Worm (Caenorhabditis elegans) whole organism, L3 larva: ENCODE measurements around the gene npr-9.

ENCODE experiments used
- R02D3.7 ChIP-seq: fragments of 150-350 bp; optimal IDR thresholded peaks from 2 replicates; lab custom pipeline; 2014; ENCODE audit warnings: missing biosample characterization, missing genetic modification characterization
- ZK546.5 ChIP-seq: sonication (generic microtip); optimal IDR thresholded peaks from 2 replicates; lab custom pipeline; 2017; ENCODE audit warnings: missing biosample characterization, missing genetic modification characterization
- aly-2 ChIP-seq: fragments of 150-350 bp; optimal IDR thresholded peaks from 2 replicates; lab custom pipeline; 2014; ENCODE audit warnings: missing biosample characterization, missing genetic modification characterization
- ama-1 ChIP-seq: fragments of 150-350 bp; optimal IDR thresholded peaks from 2 replicates; lab custom pipeline; 2018
- ceh-16 ChIP-seq: sonication (generic microtip); optimal IDR thresholded peaks from 2 replicates; lab custom pipeline; 2017; ENCODE audit warnings: missing biosample characterization, missing genetic modification characterization
- ceh-28 ChIP-seq: fragments of 150-350 bp; optimal IDR thresholded peaks from 2 replicates; lab custom pipeline; 2014; ENCODE audit warnings: missing biosample characterization, missing genetic modification reagents, missing genetic modification characterization
- ceh-82 ChIP-seq: fragments of 150-350 bp; optimal IDR thresholded peaks from 2 replicates; lab custom pipeline; 2014; ENCODE audit warnings: missing biosample characterization, missing genetic modification characterization
- egl-5 ChIP-seq: fragments of 150-350 bp; optimal IDR thresholded peaks from 2 replicates; lab custom pipeline; 2017; ENCODE audit warnings: missing biosample characterization, missing genetic modification reagents, missing genetic modification characterization, inconsistent platforms
- elt-1 ChIP-seq: fragments of 150-350 bp; optimal IDR thresholded peaks from 2 replicates; lab custom pipeline; 2014; ENCODE audit warnings: missing biosample characterization, missing genetic modification characterization
- elt-2 ChIP-seq: sonication (generic microtip); optimal IDR thresholded peaks from 2 replicates; lab custom pipeline; 2016; ENCODE audit warnings: missing genetic modification reagents, mild to moderate bottlenecking, missing genetic modification characterization, missing compliant biosample characterization
- elt-3 ChIP-seq, 3 experiments: fragments of 150-350 bp in 1 of 3; sonication (generic microtip) in 2 of 3; optimal IDR thresholded peaks; 2 replicates in 2 of 3; 4 replicates in 1 of 3; lab custom pipeline; 2014 to 2017; ENCODE audit warnings: missing biosample characterization in 3 of 3, missing genetic modification characterization in 3 of 3
- fkh-10 ChIP-seq: sonication (generic microtip); optimal IDR thresholded peaks from 2 replicates; lab custom pipeline; 2017; ENCODE audit warnings: missing biosample characterization, missing genetic modification reagents, missing genetic modification characterization
- fkh-2 ChIP-seq: fragments of 150-350 bp; optimal IDR thresholded peaks from 2 replicates; lab custom pipeline; 2014; ENCODE audit warnings: missing biosample characterization, missing genetic modification reagents, missing genetic modification characterization
- fos-1 ChIP-seq: fragments of 150-350 bp; optimal IDR thresholded peaks from 2 replicates; lab custom pipeline; 2014; ENCODE audit warnings: missing biosample characterization, missing genetic modification characterization
- lin-15B ChIP-seq: fragments of 150-350 bp; optimal IDR thresholded peaks from 2 replicates; lab custom pipeline; 2014; ENCODE audit warnings: missing biosample characterization, missing genetic modification characterization
- lin-39 ChIP-seq: fragments of 150-350 bp; optimal IDR thresholded peaks from 2 replicates; lab custom pipeline; 2018; ENCODE audit warnings: missing biosample characterization, missing genetic modification reagents, missing genetic modification characterization
- lsy-12 ChIP-seq: sonication (generic microtip); optimal IDR thresholded peaks from 2 replicates; lab custom pipeline; 2016; ENCODE audit warnings: mild to moderate bottlenecking, missing genetic modification characterization, missing compliant biosample characterization
- mdl-1 ChIP-seq: fragments of 150-350 bp; optimal IDR thresholded peaks from 2 replicates; lab custom pipeline; 2014; ENCODE audit warnings: missing biosample characterization, missing genetic modification characterization
- nfya-1 ChIP-seq: sonication (generic microtip); optimal IDR thresholded peaks from 2 replicates; lab custom pipeline; 2017; ENCODE audit warnings: missing genetic modification characterization, mild to moderate bottlenecking, missing compliant biosample characterization, antibody characterized with exemption, moderate library complexity; ENCODE audit not compliant: insufficient read depth
- nhr-12 ChIP-seq: fragments of 150-350 bp; optimal IDR thresholded peaks from 2 replicates; lab custom pipeline; 2014; ENCODE audit warnings: missing biosample characterization, missing genetic modification characterization
- nhr-23 ChIP-seq: fragments of 150-350 bp; optimal IDR thresholded peaks from 2 replicates; lab custom pipeline; 2014; ENCODE audit warnings: missing biosample characterization, missing genetic modification reagents, missing genetic modification characterization
- nhr-237 ChIP-seq: fragments of 150-350 bp; optimal IDR thresholded peaks from 2 replicates; lab custom pipeline; 2014; ENCODE audit warnings: missing biosample characterization, missing genetic modification characterization
- nhr-25 ChIP-seq: sonication (generic microtip); optimal IDR thresholded peaks from 2 replicates; lab custom pipeline; 2017; ENCODE audit warnings: missing biosample characterization, missing genetic modification characterization
- nhr-28 ChIP-seq: fragments of 150-350 bp; optimal IDR thresholded peaks from 2 replicates; lab custom pipeline; 2014; ENCODE audit warnings: missing biosample characterization, missing genetic modification characterization
- nhr-43 ChIP-seq: sonication (generic microtip); optimal IDR thresholded peaks from 2 replicates; lab custom pipeline; 2016; ENCODE audit warnings: mild to moderate bottlenecking, missing genetic modification characterization, missing compliant biosample characterization; ENCODE audit not compliant: poor library complexity, severe bottlenecking
- nhr-67 ChIP-seq: fragments of 150-350 bp; optimal IDR thresholded peaks from 2 replicates; lab custom pipeline; 2014; ENCODE audit warnings: missing biosample characterization, missing genetic modification characterization
- nhr-76 ChIP-seq: fragments of 150-350 bp; sonication (generic microtip); optimal IDR thresholded peaks from 5 replicates; lab custom pipeline; 2014; ENCODE audit warnings: missing biosample characterization, missing genetic modification characterization
- pha-4 ChIP-seq: fragments of 150-350 bp; optimal IDR thresholded peaks from 2 replicates; lab custom pipeline; 2014; ENCODE audit warnings: missing biosample characterization, missing genetic modification reagents, missing genetic modification characterization
- pqm-1 ChIP-seq: fragments of 150-350 bp; optimal IDR thresholded peaks from 2 replicates; lab custom pipeline; 2017; ENCODE audit warnings: missing biosample characterization, missing genetic modification characterization, inconsistent platforms
- sea-2 ChIP-seq: fragments of 150-350 bp; sonication (generic microtip); optimal IDR thresholded peaks from 4 replicates; lab custom pipeline; 2014; ENCODE audit warnings: missing biosample characterization, missing genetic modification reagents, missing genetic modification characterization
- snpc-4 ChIP-seq: fragments of 150-350 bp; optimal IDR thresholded peaks from 2 replicates; lab custom pipeline; 2014; ENCODE audit warnings: missing biosample characterization, missing genetic modification characterization
- tbx-2 ChIP-seq: sonication (generic microtip); optimal IDR thresholded peaks from 2 replicates; lab custom pipeline; 2016; ENCODE audit warnings: mild to moderate bottlenecking, missing genetic modification characterization, missing compliant biosample characterization
- unc-39 ChIP-seq: sonication (generic microtip); optimal IDR thresholded peaks from 4 replicates; lab custom pipeline; 2017; ENCODE audit warnings: missing biosample characterization, missing genetic modification characterization
- unc-62 ChIP-seq: fragments of 150-350 bp; sonication (generic microtip); optimal IDR thresholded peaks from 4 replicates; lab custom pipeline; 2014; ENCODE audit warnings: missing biosample characterization, missing genetic modification reagents, missing genetic modification characterization
- zag-1 ChIP-seq: fragments of 150-350 bp; optimal IDR thresholded peaks from 2 replicates; lab custom pipeline; 2014; ENCODE audit warnings: missing biosample characterization, missing genetic modification characterization
- ztf-11 ChIP-seq: fragments of 150-350 bp; optimal IDR thresholded peaks from 2 replicates; lab custom pipeline; 2014; ENCODE audit warnings: missing biosample characterization, missing genetic modification characterization
- ztf-4 ChIP-seq: fragments of 150-350 bp; optimal IDR thresholded peaks from 2 replicates; lab custom pipeline; 2014; ENCODE audit warnings: missing biosample characterization, missing genetic modification characterization

npr-9 gene

ce11 chrX:11316750-11317149 lies 12.8 kb upstream of the npr-9 start, which contains the start of gene nlp-57:
nlp-57 (plus strand) TSS chrX:11317050.
- TF ChIP-seq nhr-28 (tag; lab: Kevin White, UChicago) (no peak), fkh-2 (tag; lab: Kevin White, UChicago) (no peak), nhr-237 (tag; lab: Kevin White, UChicago) (no peak), egl-5 (tag; lab: Kevin White, UChicago) (no peak), ceh-28 (tag; lab: Kevin White, UChicago) (no peak), tbx-2 (tag; lab: Kevin White, UChicago) (no peak), sea-2 (GFP tag; lab: Kevin White, UChicago) (no peak), elt-2 (no peak), ztf-11 (tag; lab: Kevin White, UChicago) (no peak), pqm-1 (tag; lab: Kevin White, UChicago) (no peak), lin-39 (tag; lab: Kevin White, UChicago) (no peak), nhr-76 (no peak), nhr-25 (tag; lab: Kevin White, UChicago) (no peak), fkh-10 (no peak), ama-1 (lab: Kevin White, UChicago) (no peak), pha-4 (tag; lab: Kevin White, UChicago) (no peak), ztf-4 (no peak), zag-1 (tag; lab: Kevin White, UChicago) (no peak)

- no peak for TF ChIP-seq R02D3.7 (tag; lab: Kevin White, UChicago)
- no peak for TF ChIP-seq lsy-12 (tag; lab: Kevin White, UChicago)
- peak; percentile 69 for TF ChIP-seq elt-2
- peak; percentile 44 for TF ChIP-seq pqm-1 (tag; lab: Kevin White, UChicago)
Observed at ce11 chrX:11317939-11318338, 11.6 kb upstream of the npr-9 start, which contains the start of gene hizr-1. hizr-1 (plus strand) TSS chrX:11318278.

ce11 chrX:11323225-11323624 lies 6.3 kb upstream of the npr-9 start:
- TF ChIP-seq elt-1 (tag; lab: Kevin White, UChicago) (no peak), elt-2 (peak; percentile 66), pqm-1 (tag; lab: Kevin White, UChicago) (peak; percentile 19)
- TF ChIP-seq, all 47 proteins: peak for 2

- peak; percentile 89 for TF ChIP-seq pqm-1 (tag; lab: Kevin White, UChicago)
- peak; percentile 91 for TF ChIP-seq elt-2
- TF ChIP-seq nfya-1 (tag; lab: Kevin White, UChicago): no peak
- TF ChIP-seq, all 47 proteins: peak for 2
Observed at ce11 chrX:11324240-11324639, 5.3 kb upstream of the npr-9 start, which contains the start of gene asm-2. asm-2 (minus strand) TSS chrX:11324251.

ce11 chrX:11326827-11327226 lies 2.7 kb upstream of the npr-9 start, which contains the start of gene ZK455.5:
ZK455.5 (minus strand) TSS chrX:11326927.
- TF ChIP-seq nfya-1 (tag; lab: Kevin White, UChicago) (no peak), nhr-23 (tag; lab: Kevin White, UChicago) (no peak), ceh-16 (tag; lab: Kevin White, UChicago) (no peak), elt-3 (tag; optimal IDR thresholded peaks at IDR 0.05; lab: Kevin White, UChicago) (no peak), lin-15B (no peak), ztf-11 (tag; lab: Kevin White, UChicago) (no peak), pqm-1 (tag; lab: Kevin White, UChicago) (no peak), tbx-2 (tag; lab: Kevin White, UChicago) (no peak), nhr-25 (tag; lab: Kevin White, UChicago) (no peak), fkh-2 (tag; lab: Kevin White, UChicago) (no peak), ZK546.5 (tag; lab: Kevin White, UChicago) (no peak), nhr-76 (no peak), pha-4 (tag; lab: Kevin White, UChicago) (no peak), R02D3.7 (tag; lab: Kevin White, UChicago) (no peak), aly-2 (tag; lab: Kevin White, UChicago) (no peak), ceh-82 (no peak), nhr-43 (tag; lab: Kevin White, UChicago) (no peak), zag-1 (tag; lab: Kevin White, UChicago) (no peak)

- TF ChIP-seq snpc-4 (no peak), zag-1 (tag; lab: Kevin White, UChicago) (no peak), nhr-25 (tag; lab: Kevin White, UChicago) (no peak), unc-62 (GFP tag; lab: Kevin White, UChicago) (no peak), aly-2 (tag; lab: Kevin White, UChicago) (no peak), ceh-28 (tag; lab: Kevin White, UChicago) (no peak), nhr-12 (tag; lab: Kevin White, UChicago) (no peak), ceh-82 (no peak), ZK546.5 (tag; lab: Kevin White, UChicago) (no peak), nhr-67 (tag; lab: Kevin White, UChicago) (no peak), nhr-23 (tag; lab: Kevin White, UChicago) (no peak), pqm-1 (tag; lab: Kevin White, UChicago) (no peak), tbx-2 (tag; lab: Kevin White, UChicago) (no peak), ztf-11 (tag; lab: Kevin White, UChicago) (no peak), mdl-1 (tag; lab: Kevin White, UChicago) (no peak), fos-1 (tag; lab: Kevin White, UChicago) (no peak), lin-39 (tag; lab: Kevin White, UChicago) (no peak), pha-4 (tag; lab: Kevin White, UChicago) (no peak), unc-39 (no peak)
Observed at ce11 chrX:11328710-11329109, 814 bp upstream of the npr-9 start.
